Worm (Caenorhabditis elegans) whole organism, early embryonic: ENCODE results near the gene srj-10.
A peak's percentile ranks its signal among the peaks of the same experiment; 100 is the strongest.

Source experiments
- B0310.2 ChIP-seq: sonication (generic microtip); optimal IDR thresholded peaks from 2 replicates; lab custom pipeline; 2016; ENCODE audit warnings: mild to moderate bottlenecking, missing genetic modification characterization, missing compliant biosample characterization
- F13C5.2 ChIP-seq: sonication (generic microtip); optimal IDR thresholded peaks from 2 replicates; lab custom pipeline; 2017; ENCODE audit warnings: mild to moderate bottlenecking, missing genetic modification characterization, inconsistent platforms, missing compliant biosample characterization
- aly-1 ChIP-seq: sonication (generic microtip); optimal IDR thresholded peaks from 2 replicates; lab custom pipeline; 2016; ENCODE audit warnings: missing genetic modification characterization, missing compliant biosample characterization
- ama-1 ChIP-seq: fragments of 150-350 bp; optimal IDR thresholded peaks from 2 replicates; lab custom pipeline; 2014
- ceh-13 ChIP-seq: fragments of 200-800 bp; sonication (Bioruptor generic); optimal IDR thresholded peaks from 2 replicates; lab custom pipeline; 2018; ENCODE audit warnings: mild to moderate bottlenecking, missing genetic modification characterization, missing compliant biosample characterization
- ceh-36 ChIP-seq: sonication (generic microtip); optimal IDR thresholded peaks from 2 replicates; lab custom pipeline; 2016; ENCODE audit warnings: missing genetic modification characterization, inconsistent platforms, missing compliant biosample characterization
- ets-7 ChIP-seq: sonication (generic microtip); optimal IDR thresholded peaks from 2 replicates; lab custom pipeline; 2016; ENCODE audit warnings: missing genotype, missing genetic modification characterization, missing compliant biosample characterization
- flt-1 ChIP-seq: fragments of 200-800 bp; sonication (Bioruptor generic); IDR thresholded peaks from 2 replicates; pipeline ENCODE4 v1.3.6; 2022; ENCODE audit warnings: missing genetic modification characterization, missing compliant biosample characterization
- hmbx-1 ChIP-seq: sonication (generic microtip); optimal IDR thresholded peaks from 2 replicates; lab custom pipeline; 2016; ENCODE audit warnings: mild to moderate bottlenecking, missing genetic modification characterization, missing compliant biosample characterization
- hmg-4 ChIP-seq: fragments of 200-800 bp; sonication (Bioruptor generic); optimal IDR thresholded peaks from 2 replicates; lab custom pipeline; 2018; ENCODE audit warnings: mild to moderate bottlenecking, missing genetic modification characterization, missing compliant biosample characterization
- hnd-1 ChIP-seq: sonication (generic microtip); optimal IDR thresholded peaks from 2 replicates; lab custom pipeline; 2016; ENCODE audit warnings: missing genetic modification characterization, missing compliant biosample characterization
- pes-1 ChIP-seq: fragments of 200-800 bp; sonication (Bioruptor generic); IDR thresholded peaks from 2 replicates; pipeline ENCODE4 v1.3.6; 2022; ENCODE audit warnings: missing genetic modification reagents, missing genetic modification characterization, missing compliant biosample characterization
- scrt-1 ChIP-seq: fragments of 200-800 bp; sonication (Bioruptor generic); IDR thresholded peaks from 2 replicates; pipeline ENCODE4 v1.3.6; 2022; ENCODE audit warnings: missing genetic modification characterization, missing compliant biosample characterization
- sea-1 ChIP-seq: fragments of 200-800 bp; sonication (Bioruptor generic); conservative IDR thresholded peaks from 2 replicates; pipeline ENCODE4 v1.3.6; 2022; ENCODE audit warnings: missing genetic modification characterization, missing compliant biosample characterization
- tbx-11 ChIP-seq: fragments of 200-800 bp; sonication (Bioruptor generic); IDR thresholded peaks from 2 replicates; pipeline ENCODE4 v1.3.6; 2022; ENCODE audit warnings: missing genetic modification characterization, missing compliant biosample characterization
- tbx-37 ChIP-seq: fragments of 200-800 bp; sonication (Bioruptor generic); conservative IDR thresholded peaks from 2 replicates; pipeline ENCODE4 v1.3.6; 2022; ENCODE audit warnings: missing genetic modification reagents, missing genetic modification characterization, missing compliant biosample characterization
- tra-4 ChIP-seq: sonication (generic microtip); optimal IDR thresholded peaks from 2 replicates; lab custom pipeline; 2017; ENCODE audit warnings: missing genetic modification characterization, missing compliant biosample characterization

srj-10 gene

DNA sequence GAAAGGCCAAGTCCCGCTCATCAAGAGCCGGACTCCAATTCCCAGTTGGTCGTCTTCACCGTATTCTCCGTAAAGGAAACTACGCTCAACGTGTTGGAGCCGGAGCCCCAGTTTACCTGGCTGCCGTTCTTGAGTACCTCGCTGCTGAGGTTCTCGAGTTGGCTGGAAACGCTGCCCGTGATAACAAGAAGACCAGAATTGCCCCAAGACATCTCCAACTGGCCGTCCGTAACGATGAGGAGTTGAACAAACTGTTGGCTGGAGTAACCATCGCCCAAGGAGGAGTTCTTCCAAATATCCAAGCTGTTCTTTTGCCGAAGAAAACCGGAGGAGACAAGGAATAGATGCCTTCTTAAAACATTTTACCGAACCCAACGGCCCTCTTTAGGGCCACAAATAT, 32.9 kb downstream of the srj-10 start:
- TF ChIP-seq ama-1 (lab: Kevin White, UChicago) (peak; percentile 77), pes-1 (GFP tag; lab: Robert Waterston, UW) (peak; percentile 61), flt-1 (GFP tag; lab: Robert Waterston, UW) (0 out of 2 replicates have a peak, but pooled peaks have one; percentile 6), scrt-1 (GFP tag; lab: Robert Waterston, UW) (0 out of 2 replicates have a peak, but pooled peaks have one; percentile 17), aly-1 (peak; percentile 45), hmbx-1 (peak; percentile 8)

DNA sequence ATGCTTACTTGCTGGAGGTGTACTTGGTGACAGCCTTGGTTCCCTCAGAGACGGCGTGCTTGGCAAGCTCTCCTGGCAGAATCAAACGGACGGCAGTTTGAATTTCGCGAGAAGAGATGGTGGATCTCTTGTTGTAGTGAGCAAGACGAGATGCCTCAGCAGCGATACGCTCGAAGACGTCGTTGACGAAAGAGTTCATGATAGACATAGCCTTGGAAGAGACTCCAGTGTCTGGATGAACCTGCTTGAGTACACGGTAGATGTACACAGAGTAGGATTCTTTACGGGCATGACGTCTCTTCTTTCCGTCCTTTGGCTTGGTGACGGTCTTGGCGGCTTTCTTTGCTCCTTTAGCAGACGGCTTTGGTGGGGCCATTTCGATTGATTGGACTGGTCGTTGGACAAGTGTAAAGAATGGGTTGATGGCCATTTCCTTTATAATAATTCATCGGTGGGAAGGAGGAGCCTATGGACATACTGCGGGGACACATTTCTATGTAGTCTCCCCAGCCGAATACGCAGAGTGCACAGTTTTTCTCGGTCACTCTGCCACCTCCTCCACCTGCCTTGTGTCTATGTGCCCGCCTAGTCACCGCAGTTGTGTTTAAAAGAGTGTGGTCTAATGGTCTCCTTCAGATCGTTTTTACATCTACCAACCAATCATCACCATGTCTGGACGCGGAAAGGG, 33.5 kb downstream of the srj-10 start, which contains the start of the genes his-4 and his-3:
Gene his-4, minus strand, starts transcription at position 376 of the 688 bp plus-strand sequence.
Gene his-3, plus strand, starts transcription at position 669 of the 688 bp plus-strand sequence.
- TF ChIP-seq tbx-11 (GFP tag; lab: Robert Waterston, UW) (0 out of 2 replicates have a peak, but pooled peaks have one; percentile 4), flt-1 (GFP tag; lab: Robert Waterston, UW) (peak; percentile 59; the same call in 1 of the 2 replicates), pes-1 (GFP tag; lab: Robert Waterston, UW) (peak; percentile 80), tbx-37 (GFP tag; lab: Robert Waterston, UW) (0 out of 2 replicates have a peak, but pooled peaks have one; percentile 9), ama-1 (lab: Kevin White, UChicago) (peak; percentile 87), sea-1 (GFP tag; lab: Robert Waterston, UW) (peak; percentile 69), aly-1 (peak; percentile 58)

DNA sequence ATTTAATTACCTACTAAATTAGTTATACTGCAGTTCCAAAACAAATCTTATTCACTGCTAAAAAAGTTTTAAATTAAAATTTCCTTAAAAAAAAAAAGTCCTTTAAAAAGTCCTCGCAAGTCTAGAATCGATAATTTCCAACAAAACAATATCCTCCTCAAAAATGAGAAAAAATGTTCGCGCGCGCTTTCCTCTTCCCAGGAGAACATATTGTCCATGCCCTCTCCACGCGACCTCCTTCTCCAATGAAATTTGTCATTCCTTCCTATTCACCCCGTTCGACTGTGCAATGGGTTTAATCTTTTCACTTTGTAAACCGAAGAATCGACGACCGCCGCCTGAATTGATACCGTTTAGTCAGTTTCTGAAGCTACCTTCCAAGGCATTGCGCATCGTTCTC, 37.6 kb downstream of the srj-10 start, which contains the start of gene T10C6.10:
Gene T10C6.10, plus strand, starts transcription at position 248 of the 400 bp plus-strand sequence.
- TF ChIP-seq scrt-1 (GFP tag; lab: Robert Waterston, UW) (no peak), hmg-4 (GFP tag; lab: Kevin White, UChicago) (no peak), ets-7 (tag; lab: Kevin White, UChicago) (no peak), pes-1 (GFP tag; lab: Robert Waterston, UW) (no peak), tra-4 (tag; lab: Kevin White, UChicago) (no peak), hmbx-1 (no peak)

DNA sequence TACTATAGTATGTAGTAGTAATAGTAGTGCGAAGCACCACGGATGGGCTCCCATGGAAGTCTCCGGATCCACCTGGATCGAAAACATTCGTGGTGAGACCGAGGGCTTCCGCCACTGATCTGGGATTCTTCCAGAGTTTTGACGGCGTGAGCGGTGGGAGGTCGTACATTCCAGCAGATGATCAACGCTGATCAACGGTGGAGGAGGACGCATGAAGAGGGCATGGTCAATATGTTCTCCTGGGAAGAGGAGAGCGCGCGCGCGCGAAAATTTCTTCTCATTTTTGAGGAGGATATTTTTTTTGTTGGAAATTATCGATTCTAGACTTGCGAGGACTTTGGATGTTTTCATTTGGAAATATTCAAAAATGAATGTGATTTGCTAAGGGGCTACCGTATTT, 40.3 kb downstream of the srj-10 start:
- TF ChIP-seq F13C5.2 (tag; lab: Kevin White, UChicago) (no peak), sea-1 (GFP tag; lab: Robert Waterston, UW) (no peak), tbx-11 (GFP tag; lab: Robert Waterston, UW) (no peak), tra-4 (tag; lab: Kevin White, UChicago) (no peak), ceh-13 (GFP tag; lab: Kevin White, UChicago) (no peak), tbx-37 (GFP tag; lab: Robert Waterston, UW) (no peak), hnd-1 (tag; lab: Kevin White, UChicago) (no peak), aly-1 (no peak), pes-1 (GFP tag; lab: Robert Waterston, UW) (no peak), ceh-36 (tag; lab: Kevin White, UChicago) (no peak), flt-1 (GFP tag; lab: Robert Waterston, UW) (no peak), B0310.2 (tag; lab: Kevin White, UChicago) (no peak), ama-1 (lab: Kevin White, UChicago) (no peak), scrt-1 (GFP tag; lab: Robert Waterston, UW) (no peak), ets-7 (tag; lab: Kevin White, UChicago) (no peak), hmbx-1 (no peak), hmg-4 (GFP tag; lab: Kevin White, UChicago) (no peak)

DNA sequence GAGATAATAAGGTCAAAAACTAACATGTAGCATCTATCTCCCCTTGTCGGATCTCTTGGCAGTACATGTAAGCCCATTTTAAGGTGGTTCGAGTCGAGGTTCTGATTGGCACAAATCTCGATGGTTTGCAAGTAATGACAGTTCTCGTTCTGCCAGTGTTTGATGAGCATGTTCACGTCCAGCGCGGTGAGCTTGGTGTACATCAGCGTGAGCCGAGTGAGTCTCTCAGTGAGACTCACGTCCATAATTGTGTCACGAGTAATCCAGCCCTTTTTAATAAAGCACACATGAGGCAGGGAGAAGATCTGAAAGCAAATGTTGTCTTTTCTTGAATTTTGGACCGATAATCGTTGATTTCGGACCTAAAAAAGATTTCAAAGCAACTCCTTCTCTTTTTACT, 41.0 kb downstream of the srj-10 start, which contains the start of gene T10C6.16:
Gene T10C6.16, minus strand, starts transcription at position 245 of the 400 bp plus-strand sequence.
- no peak for TF ChIP-seq tra-4 (tag; lab: Kevin White, UChicago)
- no peak for TF ChIP-seq ceh-36 (tag; lab: Kevin White, UChicago)
- no peak for TF ChIP-seq pes-1 (GFP tag; lab: Robert Waterston, UW)
- TF ChIP-seq ama-1 (lab: Kevin White, UChicago), result no peak
- TF ChIP-seq tbx-37 (GFP tag; lab: Robert Waterston, UW), result no peak

DNA sequence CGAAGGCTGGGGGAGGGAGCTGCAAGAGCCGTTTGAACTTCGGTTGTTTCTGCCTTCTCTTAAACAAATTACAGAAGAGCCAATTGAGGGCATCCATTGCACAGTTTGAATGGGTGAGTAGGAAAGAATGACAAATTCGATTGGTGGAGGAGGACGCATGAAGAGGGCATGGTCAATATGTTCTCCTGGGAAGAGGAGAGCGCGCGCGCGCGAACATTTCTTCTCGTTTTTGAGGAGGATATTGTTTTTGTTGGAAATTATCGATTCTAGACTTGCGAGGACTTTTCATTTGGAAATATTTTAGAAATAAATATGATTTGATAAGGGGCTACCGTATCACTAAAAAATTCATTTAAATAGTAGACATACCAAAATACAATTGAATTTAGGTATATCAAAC, 42.2 kb downstream of the srj-10 start, which contains the start of gene T10C6.7:
Gene T10C6.7, minus strand, starts transcription at position 143 of the 400 bp plus-strand sequence.
- TF ChIP-seq flt-1 (GFP tag; lab: Robert Waterston, UW) (no peak), pes-1 (GFP tag; lab: Robert Waterston, UW) (no peak), tbx-11 (GFP tag; lab: Robert Waterston, UW) (no peak), tra-4 (tag; lab: Kevin White, UChicago) (no peak), hnd-1 (tag; lab: Kevin White, UChicago) (no peak), sea-1 (GFP tag; lab: Robert Waterston, UW) (no peak), ceh-36 (tag; lab: Kevin White, UChicago) (no peak), scrt-1 (GFP tag; lab: Robert Waterston, UW) (no peak), ets-7 (tag; lab: Kevin White, UChicago) (no peak), ama-1 (lab: Kevin White, UChicago) (no peak)

DNA sequence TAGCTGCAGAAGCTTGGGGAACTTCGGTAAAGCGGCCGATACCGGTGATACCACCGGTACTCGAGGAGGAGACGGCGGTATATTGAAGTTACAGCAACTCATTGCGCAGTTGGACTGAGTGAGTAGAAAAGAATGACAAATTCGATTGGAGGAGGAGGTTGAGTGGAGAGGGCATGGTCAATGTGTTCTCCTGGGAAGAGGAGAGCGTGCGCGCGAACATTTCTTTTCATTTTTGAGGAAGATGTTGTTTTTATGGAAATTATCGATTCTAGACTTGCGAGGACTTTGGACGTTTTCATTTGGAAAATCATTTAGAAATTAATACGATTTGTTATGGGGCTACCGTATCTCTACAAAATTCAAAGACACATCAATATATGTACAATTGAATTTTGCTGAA, 44.5 kb downstream of the srj-10 start:
- TF ChIP-seq flt-1 (GFP tag; lab: Robert Waterston, UW) (no peak), ets-7 (tag; lab: Kevin White, UChicago) (no peak)

DNA sequence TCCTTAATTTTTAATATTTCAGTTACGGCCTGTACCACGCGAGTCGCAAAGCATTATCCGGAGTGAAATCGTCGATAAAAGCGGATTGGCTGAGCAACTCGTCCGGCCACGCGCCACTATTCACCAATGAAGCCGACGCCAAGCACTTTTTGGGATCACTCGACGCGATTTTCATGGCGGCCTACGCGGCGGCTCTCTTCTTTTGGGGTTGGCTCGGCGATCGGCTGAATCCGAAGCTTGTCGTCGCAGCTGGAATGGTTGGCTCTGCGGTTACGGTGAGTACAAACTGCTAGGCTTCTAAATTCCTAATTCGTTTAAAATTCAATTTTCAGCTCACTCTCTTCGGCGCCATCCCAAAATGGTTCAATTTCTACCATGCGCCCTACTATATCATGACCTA, 48.8 kb downstream of the srj-10 start:
- TF ChIP-seq tbx-37 (GFP tag; lab: Robert Waterston, UW), result no peak
- no peak for TF ChIP-seq hmbx-1
- no peak for TF ChIP-seq tra-4 (tag; lab: Kevin White, UChicago)
- no peak for TF ChIP-seq ama-1 (lab: Kevin White, UChicago)
- TF ChIP-seq B0310.2 (tag; lab: Kevin White, UChicago), result no peak
- TF ChIP-seq sea-1 (GFP tag; lab: Robert Waterston, UW), result no peak
- TF ChIP-seq pes-1 (GFP tag; lab: Robert Waterston, UW), result no peak
- no peak for TF ChIP-seq ceh-13 (GFP tag; lab: Kevin White, UChicago)
- no peak for TF ChIP-seq tbx-11 (GFP tag; lab: Robert Waterston, UW)
- TF ChIP-seq aly-1, result no peak
- TF ChIP-seq scrt-1 (GFP tag; lab: Robert Waterston, UW), result no peak
- no peak for TF ChIP-seq flt-1 (GFP tag; lab: Robert Waterston, UW)
- TF ChIP-seq F13C5.2 (tag; lab: Kevin White, UChicago), result no peak
- no peak for TF ChIP-seq hmg-4 (GFP tag; lab: Kevin White, UChicago)
